Worm (Caenorhabditis elegans) whole organism, L4 larva: ENCODE data around the gene F13A7.1.
A peak's percentile ranks its signal among the peaks of the same experiment; 100 is the strongest.

Source experiments
- D1046.2 ChIP-seq: fragments of 200-800 bp; sonication (Bioruptor generic); IDR thresholded peaks from 2 replicates; pipeline ENCODE4 v1.3.6; 2022; ENCODE audit warnings: missing genetic modification characterization, missing compliant biosample characterization
- F10B5.3 ChIP-seq: sonication (generic microtip); optimal IDR thresholded peaks from 2 replicates; lab custom pipeline; 2016; ENCODE audit warnings: mild to moderate bottlenecking, missing genetic modification characterization, missing compliant biosample characterization
- F44E2.7 ChIP-seq: fragments of 200-800 bp; sonication (Bioruptor generic); IDR thresholded peaks from 2 replicates; pipeline ENCODE4 v2.1.2; 2022; ENCODE audit warnings: missing genetic modification characterization, missing compliant biosample characterization
- T20F7.1 ChIP-seq: fragments of 200-800 bp; sonication (Bioruptor generic); optimal IDR thresholded peaks from 2 replicates; lab custom pipeline; 2018; ENCODE audit warnings: mild to moderate bottlenecking, missing genetic modification characterization, missing compliant biosample characterization
- T26A8.4 ChIP-seq: fragments of 200-800 bp; sonication (Bioruptor generic); IDR thresholded peaks from 2 replicates; pipeline ENCODE4 v1.3.6; 2022; ENCODE audit warnings: missing genetic modification characterization, missing compliant biosample characterization
- ama-1 ChIP-seq: fragments of 150-350 bp; optimal IDR thresholded peaks from 2 replicates; lab custom pipeline; 2014; ENCODE audit warnings: inconsistent platforms, mixed read lengths
- ceh-28 ChIP-seq: fragments of 150-350 bp; optimal IDR thresholded peaks from 2 replicates; lab custom pipeline; 2014; ENCODE audit warnings: missing biosample characterization, missing genetic modification reagents, missing genetic modification characterization
- ceh-32 ChIP-seq: sonication (generic microtip); optimal IDR thresholded peaks from 2 replicates; lab custom pipeline; 2016; ENCODE audit warnings: mild to moderate bottlenecking, missing genetic modification characterization, missing compliant biosample characterization; ENCODE audit not compliant: poor library complexity
- ceh-44 ChIP-seq: fragments of 200-800 bp; sonication (Bioruptor generic); IDR thresholded peaks from 2 replicates; pipeline ENCODE4 v1.3.6; 2022; ENCODE audit warnings: missing genetic modification reagents, missing genetic modification characterization, missing compliant biosample characterization
- ces-1 ChIP-seq: fragments of 150-350 bp; sonication (generic microtip); optimal IDR thresholded peaks from 4 replicates; lab custom pipeline; 2014; ENCODE audit warnings: missing biosample characterization, missing genetic modification reagents, missing genetic modification characterization
- daf-12 ChIP-seq: fragments of 150-350 bp; optimal IDR thresholded peaks from 2 replicates; lab custom pipeline; 2014; ENCODE audit warnings: missing biosample characterization, missing genetic modification reagents, missing genetic modification characterization
- daf-16 ChIP-seq, 3 experiments: sonication (generic microtip); optimal IDR thresholded peaks; 2 replicates each; lab custom pipeline; 2016 to 2017; ENCODE audit warnings: missing genetic modification characterization in 3 of 3, missing genetic modification reagents in 3 of 3, mild to moderate bottlenecking in 2 of 3, missing compliant biosample characterization in 2 of 3, missing biosample characterization in 1 of 3, moderate library complexity in 1 of 3
- dmd-6 ChIP-seq: fragments of 200-800 bp; sonication (Bioruptor generic); IDR thresholded peaks from 2 replicates; pipeline ENCODE4 v1.3.6; 2022; ENCODE audit warnings: missing genetic modification reagents, missing genetic modification characterization, missing compliant biosample characterization
- dmd-8 ChIP-seq: fragments of 200-800 bp; sonication (Bioruptor generic); IDR thresholded peaks from 2 replicates; pipeline ENCODE4 v1.3.6; 2022; ENCODE audit warnings: missing genetic modification characterization, missing compliant biosample characterization
- dpl-1 ChIP-seq: fragments of 150-350 bp; optimal IDR thresholded peaks from 2 replicates; lab custom pipeline; 2014; ENCODE audit warnings: missing biosample characterization, missing genetic modification reagents, missing genetic modification characterization
- dve-1 ChIP-seq: sonication (generic microtip); optimal IDR thresholded peaks from 2 replicates; lab custom pipeline; 2017; ENCODE audit warnings: antibody characterized with exemption, mild to moderate bottlenecking, missing genetic modification characterization, missing compliant biosample characterization; ENCODE audit not compliant: insufficient read depth
- egl-43 ChIP-seq: fragments of 200-800 bp; sonication (Bioruptor generic); IDR thresholded peaks from 2 replicates; pipeline ENCODE4 v1.3.6; 2022; ENCODE audit warnings: missing genetic modification reagents, missing genetic modification characterization, missing compliant biosample characterization
- hif-1 ChIP-seq, 2 experiments: sonication (generic microtip); optimal IDR thresholded peaks; 2 replicates each; lab custom pipeline; 2016 to 2017; ENCODE audit warnings: missing compliant biosample characterization in 2 of 2, missing genetic modification characterization in 2 of 2, missing genetic modification reagents in 2 of 2, missing genotype in 2 of 2, mild to moderate bottlenecking in 1 of 2
- hlh-30 ChIP-seq: sonication (generic microtip); optimal IDR thresholded peaks from 2 replicates; lab custom pipeline; 2017; ENCODE audit warnings: antibody characterized with exemption, mild to moderate bottlenecking, missing genetic modification characterization, missing compliant biosample characterization; ENCODE audit not compliant: insufficient read depth
- hmg-1.1 ChIP-seq: fragments of 200-800 bp; sonication (Bioruptor generic); IDR thresholded peaks from 2 replicates; pipeline ENCODE4 v1.3.6; 2022; ENCODE audit warnings: missing genetic modification reagents, missing genetic modification characterization, missing compliant biosample characterization
- jun-1 ChIP-seq: fragments of 150-350 bp; optimal IDR thresholded peaks from 2 replicates; lab custom pipeline; 2014; ENCODE audit warnings: missing biosample characterization, missing genetic modification reagents, missing genetic modification characterization
- lin-15B ChIP-seq: fragments of 150-350 bp; sonication (generic microtip); optimal IDR thresholded peaks from 3 replicates; lab custom pipeline; 2014; ENCODE audit warnings: missing biosample characterization, missing genetic modification characterization
- lin-29 ChIP-seq: fragments of 200-800 bp; sonication (Bioruptor generic); IDR thresholded peaks from 2 replicates; pipeline ENCODE4 v1.3.6; 2022; ENCODE audit warnings: missing genetic modification reagents, missing genetic modification characterization, missing compliant biosample characterization
- mdl-1 ChIP-seq, 2 experiments: fragments of 150-350 bp in 1 of 2; sonication (generic microtip) in 1 of 2; optimal IDR thresholded peaks; 2 replicates each; lab custom pipeline; 2014 to 2017; ENCODE audit warnings: missing biosample characterization in 2 of 2, missing genetic modification characterization in 2 of 2
- mdt-29 ChIP-seq: fragments of 200-800 bp; sonication (Bioruptor generic); IDR thresholded peaks from 2 replicates; pipeline ENCODE4 v1.3.6; 2022; ENCODE audit warnings: missing genetic modification reagents, missing genetic modification characterization, missing compliant biosample characterization
- mep-1 ChIP-seq: fragments of 150-350 bp; sonication (generic microtip); optimal IDR thresholded peaks from 3 replicates; lab custom pipeline; 2014; ENCODE audit warnings: missing biosample characterization, missing genetic modification characterization
- mes-2 ChIP-seq: sonication (generic microtip); optimal IDR thresholded peaks from 2 replicates; lab custom pipeline; 2016; ENCODE audit warnings: missing genotype, mild to moderate bottlenecking, missing genetic modification characterization, missing compliant biosample characterization; ENCODE audit not compliant: poor library complexity, severe bottlenecking
- mxl-2 ChIP-seq: fragments of 200-800 bp; sonication (Bioruptor generic); conservative IDR thresholded peaks from 2 replicates; pipeline ENCODE4 v1.3.6; 2022; ENCODE audit warnings: missing genetic modification reagents, missing genetic modification characterization, missing compliant biosample characterization
- nhr-102 ChIP-seq: sonication (generic microtip); optimal IDR thresholded peaks from 2 replicates; lab custom pipeline; 2016; ENCODE audit warnings: mild to moderate bottlenecking, missing genetic modification characterization, moderate library complexity, missing compliant biosample characterization
- nhr-111 ChIP-seq: fragments of 200-800 bp; sonication (Bioruptor generic); optimal IDR thresholded peaks from 2 replicates; lab custom pipeline; 2018; ENCODE audit warnings: mild to moderate bottlenecking, missing genetic modification characterization, missing compliant biosample characterization
- nhr-25 ChIP-seq: sonication (generic microtip); optimal IDR thresholded peaks from 2 replicates; lab custom pipeline; 2017; ENCODE audit warnings: missing genetic modification characterization, mild to moderate bottlenecking, missing compliant biosample characterization, antibody characterized with exemption, moderate library complexity, borderline replicate concordance; ENCODE audit not compliant: insufficient read depth
- nhr-28 ChIP-seq: fragments of 150-350 bp; optimal IDR thresholded peaks from 2 replicates; lab custom pipeline; 2014; ENCODE audit warnings: missing biosample characterization, missing genetic modification characterization
- nhr-41 ChIP-seq: fragments of 200-800 bp; sonication (Bioruptor generic); IDR thresholded peaks from 2 replicates; pipeline ENCODE4 v1.3.6; 2022; ENCODE audit warnings: missing genetic modification reagents, missing genetic modification characterization, missing compliant biosample characterization
- nhr-77 ChIP-seq: fragments of 150-350 bp; optimal IDR thresholded peaks from 2 replicates; lab custom pipeline; 2014; ENCODE audit warnings: missing biosample characterization, missing genetic modification characterization
- pha-4 ChIP-seq, 2 experiments: fragments of 150-350 bp in 1 of 2; fragments of 200-800 bp in 1 of 2; sonication (Bioruptor generic) in 1 of 2; IDR thresholded peaks in 1 of 2; optimal IDR thresholded peaks in 1 of 2; 2 replicates each; pipeline versions ENCODE4 v1.3.6 to Lab custom; 2014 to 2022; ENCODE audit warnings: missing genetic modification characterization in 2 of 2, missing genetic modification reagents in 2 of 2, missing biosample characterization in 1 of 2, missing compliant biosample characterization in 1 of 2
- php-3 ChIP-seq: fragments of 200-800 bp; sonication (Bioruptor generic); IDR thresholded peaks from 2 replicates; pipeline ENCODE4 v1.3.6; 2022; ENCODE audit warnings: missing genetic modification reagents, missing genetic modification characterization, missing compliant biosample characterization
- rbr-2 ChIP-seq: sonication (generic microtip); optimal IDR thresholded peaks from 2 replicates; lab custom pipeline; 2016; ENCODE audit warnings: missing genotype, missing genetic modification characterization, missing compliant biosample characterization
- skn-1 ChIP-seq: fragments of 150-350 bp; optimal IDR thresholded peaks from 2 replicates; lab custom pipeline; 2014; ENCODE audit warnings: missing biosample characterization, missing genetic modification characterization
- snpc-4 ChIP-seq: fragments of 150-350 bp; optimal IDR thresholded peaks from 2 replicates; lab custom pipeline; 2014; ENCODE audit warnings: missing biosample characterization, missing genetic modification characterization
- spr-1 ChIP-seq: sonication (generic microtip); optimal IDR thresholded peaks from 2 replicates; lab custom pipeline; 2016; ENCODE audit warnings: mild to moderate bottlenecking, missing genetic modification characterization, missing compliant biosample characterization
- tra-1 ChIP-seq: fragments of 200-800 bp; sonication (Bioruptor generic); IDR thresholded peaks from 2 replicates; pipeline ENCODE4 v1.3.6; 2022; ENCODE audit warnings: missing genetic modification reagents, missing genetic modification characterization, missing compliant biosample characterization
- unc-39 ChIP-seq: sonication (generic microtip); optimal IDR thresholded peaks from 2 replicates; lab custom pipeline; 2017; ENCODE audit warnings: missing biosample characterization, missing genetic modification characterization
- vab-7 ChIP-seq: fragments of 200-800 bp; sonication (Bioruptor generic); IDR thresholded peaks from 2 replicates; pipeline ENCODE4 v1.3.6; 2022; ENCODE audit warnings: missing genetic modification reagents, missing genetic modification characterization, missing compliant biosample characterization
- zag-1 ChIP-seq: fragments of 150-350 bp; optimal IDR thresholded peaks from 2 replicates; lab custom pipeline; 2014; ENCODE audit warnings: missing biosample characterization, missing genetic modification characterization

F13A7.1 gene

ce11 chrV:16367575-16367974, 10.2 kb downstream of the F13A7.1 start, which contains the start of gene W08G11.3 (continued):
- peak; percentile 11 for TF ChIP-seq dve-1 (tag; lab: Kevin White, UChicago)
- TF ChIP-seq nhr-77 (tag; lab: Kevin White, UChicago): no peak

DNA sequence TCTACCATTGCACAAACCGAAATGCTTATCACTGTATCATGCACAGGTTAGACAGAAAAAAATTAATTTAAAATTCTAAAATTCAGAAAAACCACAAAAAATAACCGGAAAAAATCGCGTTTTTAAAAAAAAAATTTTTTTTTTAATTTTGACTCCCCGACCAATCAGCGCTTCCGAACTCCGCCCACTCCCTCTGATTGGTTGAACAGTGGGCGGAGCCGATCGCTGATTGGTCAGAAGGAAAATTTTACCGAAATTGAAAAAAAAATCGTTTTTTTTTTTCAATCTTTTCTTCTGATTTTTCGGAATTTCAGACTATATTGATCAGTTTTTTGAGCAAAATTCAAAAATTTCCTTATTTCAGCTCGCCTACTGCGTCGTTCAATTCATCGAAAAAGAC, 16.4 kb downstream of the F13A7.1 start:
- TF ChIP-seq mep-1 (tag; lab: Kevin White, UChicago) (no peak), unc-39 (tag; lab: Kevin White, UChicago) (no peak), ces-1 (no peak), rbr-2 (tag; lab: Kevin White, UChicago) (no peak), T20F7.1 (GFP tag; lab: Kevin White, UChicago) (no peak), hif-1 (tag; optimal IDR thresholded peaks at IDR 0.05; lab: Kevin White, UChicago) (no peak), nhr-25 (tag; lab: Kevin White, UChicago) (no peak), dmd-8 (GFP tag; lab: Robert Waterston, UW) (no peak), dpl-1 (GFP tag; lab: Kevin White, UChicago) (no peak), ama-1 (no peak), F44E2.7 (GFP tag; lab: Robert Waterston, UW) (no peak), mdt-29 (GFP tag; lab: Robert Waterston, UW) (no peak), lin-29 (GFP tag; lab: Robert Waterston, UW) (no peak), ceh-44 (no peak), snpc-4 (no peak), D1046.2 (GFP tag; lab: Robert Waterston, UW) (no peak)

ce11 chrV:16357253-16357652, 20.5 kb downstream of the F13A7.1 start, which contains the start of gene pptr-1:
TSS of gene pptr-1 (plus strand) at chrV:16357521.
- TF ChIP-seq pha-4 (GFP tag; IDR thresholded peaks at IDR 0.05; lab: Robert Waterston, UW) (0 out of 2 replicates have a peak, but pooled peaks have one; percentile 34), pha-4 (tag; optimal IDR thresholded peaks at IDR 0.05; lab: Kevin White, UChicago) (no peak), nhr-41 (GFP tag; lab: Robert Waterston, UW) (no peak), ceh-28 (tag; lab: Kevin White, UChicago) (no peak), mdl-1 (tag; optimal IDR thresholded peaks at IDR 0.05; lab: Kevin White, UChicago) (peak in 1 of 2 experiments; percentile 28), egl-43 (GFP tag; lab: Robert Waterston, UW) (no peak), nhr-111 (GFP tag; lab: Kevin White, UChicago) (no peak), nhr-102 (tag; lab: Kevin White, UChicago) (peak; percentile 25), snpc-4 (no peak), skn-1 (tag; lab: Kevin White, UChicago) (no peak), mdt-29 (GFP tag; lab: Robert Waterston, UW) (no peak), ces-1 (no peak), rbr-2 (tag; lab: Kevin White, UChicago) (no peak), lin-15B (tag; lab: Kevin White, UChicago) (no peak), hlh-30 (peak; percentile 12), dmd-8 (GFP tag; lab: Robert Waterston, UW) (no peak), hif-1 (tag; optimal IDR thresholded peaks at IDR 0.05; lab: Kevin White, UChicago) (no peak), F44E2.7 (GFP tag; lab: Robert Waterston, UW) (no peak), mxl-2 (no peak), zag-1 (tag; lab: Kevin White, UChicago) (no peak), ceh-32 (tag; lab: Kevin White, UChicago) (no peak), tra-1 (no peak), mes-2 (tag; lab: Kevin White, UChicago) (peak; percentile 30), vab-7 (GFP tag; lab: Robert Waterston, UW) (no peak), nhr-28 (peak; percentile 55), spr-1 (tag; lab: Kevin White, UChicago) (no peak), daf-16 (GFP tag; optimal IDR thresholded peaks at IDR 0.05; lab: Kevin White, UChicago) (no peak), daf-16 (tag; optimal IDR thresholded peaks at IDR 0.05; lab: Kevin White, UChicago) (peak; percentile 63), daf-12 (tag; lab: Kevin White, UChicago) (no peak), jun-1 (tag; lab: Kevin White, UChicago) (no peak), dmd-6 (peak; percentile 61; the same call in 1 of the 2 replicates), T26A8.4 (GFP tag; lab: Robert Waterston, UW) (no peak), F10B5.3 (no peak), php-3 (peak; percentile 30; the same call in 1 of the 2 replicates), T20F7.1 (GFP tag; lab: Kevin White, UChicago) (no peak), dve-1 (tag; lab: Kevin White, UChicago) (peak; percentile 40), hmg-1.1 (GFP tag; lab: Robert Waterston, UW) (0 out of 2 replicates have a peak, but pooled peaks have one; percentile 15)
